Worm (Caenorhabditis elegans): ENCODE results near the gene dpf-7.

DNA sequence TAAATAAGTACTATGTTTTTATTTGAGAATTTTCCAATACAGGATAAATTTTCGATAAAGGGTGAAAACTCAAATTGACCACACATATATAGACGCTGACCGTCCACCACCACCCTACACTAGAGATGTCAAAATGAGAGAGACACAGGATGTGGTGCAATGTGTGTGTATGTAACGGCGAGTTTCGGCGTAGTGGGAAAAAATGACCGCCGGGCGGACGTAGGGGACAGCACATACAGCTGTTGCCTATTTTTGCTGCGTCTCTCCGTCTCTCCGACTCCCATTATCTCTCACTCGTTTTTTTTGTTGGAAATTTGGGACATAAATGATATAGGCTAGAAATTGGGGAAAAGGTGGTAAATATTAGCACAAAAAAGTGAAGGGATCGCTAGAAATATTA is 21.3 kb downstream of the dpf-7 start:
- no peak for TF ChIP-seq ceh-16 (tag; optimal IDR thresholded peaks at IDR 0.05)
- no peak for TF ChIP-seq ama-1 (optimal IDR thresholded peaks at IDR 0.05)
- no peak for TF ChIP-seq egl-27 (tag; optimal IDR thresholded peaks at IDR 0.05)
- no peak for TF ChIP-seq sma-3 (GFP tag; optimal IDR thresholded peaks at IDR 0.05)
- TF ChIP-seq fos-1 (tag; optimal IDR thresholded peaks at IDR 0.05): no peak
- no peak for TF ChIP-seq nhr-10 (tag; optimal IDR thresholded peaks at IDR 0.05)
- TF ChIP-seq unc-55 (GFP tag; optimal IDR thresholded peaks at IDR 0.05): peak; percentile 1
- TF ChIP-seq nhr-12 (tag; optimal IDR thresholded peaks at IDR 0.05): no peak
- TF ChIP-seq sma-9 (GFP tag; optimal IDR thresholded peaks at IDR 0.05): no peak
- no peak for TF ChIP-seq sma-9 (tag; optimal IDR thresholded peaks at IDR 0.05)
- TF ChIP-seq unc-39 (tag; optimal IDR thresholded peaks at IDR 0.05): no peak
- no peak for TF ChIP-seq nhr-6 (tag; optimal IDR thresholded peaks at IDR 0.05)
- no peak for TF ChIP-seq nhr-77 (tag; optimal IDR thresholded peaks at IDR 0.05)
- no peak for TF ChIP-seq ztf-1 (GFP tag; conservative IDR thresholded peaks at IDR 0.05)
